Fruit fly (Drosophila melanogaster): Measurements from ENCODE around the gene Ulp1.
A peak's percentile ranks its signal among the peaks of the same experiment; 100 is the strongest.

The Ulp1 gene

dm6 chrX:19243379-19243834 is 35.4 kb upstream of the Ulp1 start, which contains the start of gene CG7889 (continued):
- TF ChIP-seq CG10959 (GFP tag; IDR thresholded peaks at IDR 0.05) (no peak), Neu2 (GFP tag; optimal IDR thresholded peaks at IDR 0.05; ENCODE audit: borderline replicate concordance) (no peak), CG7556 (GFP tag; optimal IDR thresholded peaks at IDR 0.05) (no peak), GATAe (GFP tag; conservative IDR thresholded peaks at IDR 0.05) (no peak), Ssrp (tag; optimal IDR thresholded peaks at IDR 0.05) (no peak), dati (GFP tag; IDR thresholded peaks at IDR 0.05) (no peak), CG43689 (GFP tag; IDR thresholded peaks at IDR 0.05) (no peak), dimm (GFP tag; IDR thresholded peaks at IDR 0.05) (no peak), CG17612 (GFP tag; IDR thresholded peaks at IDR 0.05) (no peak), yki (optimal IDR thresholded peaks at IDR 0.05) (no peak), gcm (GFP tag; optimal IDR thresholded peaks at IDR 0.05) (no peak), Sry-β (GFP tag; optimal IDR thresholded peaks at IDR 0.05) (no peak), CG9932 (GFP tag; IDR thresholded peaks at IDR 0.05) (peak; percentile 28; the same call in 1 of the 2 replicates), CG4424 (GFP tag; optimal IDR thresholded peaks at IDR 0.05) (peak; percentile 58), lov (optimal IDR thresholded peaks at IDR 0.05) (no peak), lov (GFP tag; IDR thresholded peaks at IDR 0.05) (no peak), hkb (optimal IDR thresholded peaks at IDR 0.05) (no peak), hkb (GFP tag; IDR thresholded peaks at IDR 0.05) (no peak), MESR4 (GFP tag; optimal IDR thresholded peaks at IDR 0.05) (peak; percentile 61), slbo (GFP tag; IDR thresholded peaks at IDR 0.05) (peak; percentile 53; the same call in 1 of the 2 replicates), Ravus (GFP tag; IDR thresholded peaks at IDR 0.05) (no peak), MBD-R2 (GFP tag; IDR thresholded peaks at IDR 0.05) (peak; percentile 73), nmo (GFP tag; optimal IDR thresholded peaks at IDR 0.05) (peak; percentile 45), knrl (GFP tag; IDR thresholded peaks at IDR 0.05; ENCODE audit: partially characterized antibody) (no peak), kah (GFP tag; optimal IDR thresholded peaks at IDR 0.05) (peak; percentile 99), CG17829 (tag; optimal IDR thresholded peaks at IDR 0.05) (peak; percentile 37), Lim3 (GFP tag; IDR thresholded peaks at IDR 0.05) (no peak), CG17568 (GFP tag; optimal IDR thresholded peaks at IDR 0.05) (no peak), CG1603 (tag; optimal IDR thresholded peaks at IDR 0.05) (peak; percentile 64), CG31441 (GFP tag; IDR thresholded peaks at IDR 0.05) (peak; percentile 42; the same call in 1 of the 2 replicates), CG17385 (GFP tag; optimal IDR thresholded peaks at IDR 0.05) (no peak), phol (tag; optimal IDR thresholded peaks at IDR 0.05) (peak; percentile 40), sens (GFP tag) (peak; percentile 86), ftz-f1 (GFP tag; optimal IDR thresholded peaks at IDR 0.05) (no peak), CG7271 (tag; optimal IDR thresholded peaks at IDR 0.05) (no peak), B-H1 (GFP tag; IDR thresholded peaks at IDR 0.05) (no peak), mld (GFP tag; IDR thresholded peaks at IDR 0.05; ENCODE audit: partially characterized antibody) (no peak), HmgZ (tag; optimal IDR thresholded peaks at IDR 0.05) (peak; percentile 12), Side (GFP tag; optimal IDR thresholded peaks at IDR 0.05) (peak; percentile 15), CG11723 (GFP tag; optimal IDR thresholded peaks at IDR 0.05) (no peak), Pdp1 (GFP tag; optimal IDR thresholded peaks at IDR 0.05) (peak in 1 of 2 experiments; percentile 41), CG12071 (GFP tag; optimal IDR thresholded peaks at IDR 0.05) (no peak), dysf (GFP tag; IDR thresholded peaks at IDR 0.05) (no peak; the same call in 1 of the 3 replicates), B-H2 (GFP tag; optimal IDR thresholded peaks at IDR 0.05) (peak; percentile 7), trem (tag; optimal IDR thresholded peaks at IDR 0.05) (peak; percentile 7), lmd (GFP tag; IDR thresholded peaks at IDR 0.05) (peak; percentile 17; the same call in 1 of the 2 replicates), Kr (GFP tag; optimal IDR thresholded peaks at IDR 0.05) (no peak), CG12155 (GFP tag; optimal IDR thresholded peaks at IDR 0.05) (peak; percentile 47), ranshi (GFP tag; IDR thresholded peaks at IDR 0.05) (no peak), CG10274 (GFP tag; optimal IDR thresholded peaks at IDR 0.05) (no peak), CG13894 (tag; optimal IDR thresholded peaks at IDR 0.05) (no peak), CG4854 (GFP tag; optimal IDR thresholded peaks at IDR 0.05) (no peak)

All from whole organism, embryonic.